Fruit fly (Drosophila melanogaster) whole organism, wandering third instar larva: ENCODE measurements around the gene LUBEL.

Source experiments
- Hr83 ChIP-seq: fragments of 200-300 bp; sonication (Bioruptor generic); optimal IDR thresholded peaks from 2 replicates; lab custom pipeline; 2016; ENCODE audit warnings: missing biosample characterization, mild to moderate bottlenecking, missing genetic modification characterization, moderate library complexity; ENCODE audit not compliant: poor library complexity, severe bottlenecking
- Myc ChIP-seq: fragments of >200 bp; optimal IDR thresholded peaks from 2 replicates; lab custom pipeline; 2017
- ey ChIP-seq: fragments of 200-800 bp; sonication (Bioruptor generic); optimal IDR thresholded peaks from 2 replicates; lab custom pipeline; 2016; ENCODE audit warnings: missing biosample characterization, missing genetic modification characterization
- sv ChIP-seq: fragments of 200-800 bp; sonication (Bioruptor generic); optimal IDR thresholded peaks from 3 replicates; lab custom pipeline; 2016; ENCODE audit warnings: missing biosample characterization, missing genetic modification characterization

DNA sequence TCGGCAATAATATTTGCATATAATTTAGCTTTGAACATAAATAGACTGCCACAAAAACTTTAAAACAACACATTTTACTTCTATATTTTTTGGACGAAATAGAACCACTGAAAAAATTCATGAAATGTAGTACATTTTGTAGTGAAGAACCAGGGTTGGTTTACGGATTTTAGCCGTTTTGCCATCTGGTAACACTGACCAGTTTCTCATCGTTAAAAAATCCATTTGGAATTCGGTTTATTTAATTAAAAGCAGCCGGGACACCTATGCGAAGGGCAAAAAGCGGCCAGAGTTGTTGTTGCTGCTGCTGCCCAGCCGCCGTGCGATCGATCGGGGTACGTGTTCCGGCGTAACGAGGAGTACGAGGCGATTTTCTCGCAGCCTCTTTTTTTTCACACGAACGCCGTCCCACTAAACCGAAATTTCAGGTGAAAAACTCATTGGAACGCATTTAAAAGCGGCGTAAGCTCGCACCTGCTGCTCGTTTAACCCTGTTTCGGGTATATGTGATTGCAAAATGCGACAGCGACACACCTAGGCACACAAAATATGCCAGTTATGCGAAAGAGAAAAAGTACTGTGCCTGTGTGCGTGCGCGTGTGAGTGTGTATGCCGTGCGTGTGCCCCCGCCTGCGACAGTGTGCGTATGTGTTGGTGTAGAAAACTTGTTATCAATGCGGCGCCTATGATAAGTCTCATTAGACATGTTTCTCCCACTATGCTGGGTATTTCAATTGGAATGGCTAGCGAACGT lies 48.6 kb downstream of the LUBEL start, which contains the start of gene Liprin-alpha:
- TF ChIP-seq sv (GFP tag; lab: Kevin White, UChicago) = no peak
- no peak for TF ChIP-seq Myc (lab: Kevin White, UChicago)
- TF ChIP-seq ey (GFP tag; lab: Kevin White, UChicago) = no peak
- TF ChIP-seq Hr83 = no peak
